Worm (Caenorhabditis elegans): ENCODE data around the gene fard-1.

DNA sequence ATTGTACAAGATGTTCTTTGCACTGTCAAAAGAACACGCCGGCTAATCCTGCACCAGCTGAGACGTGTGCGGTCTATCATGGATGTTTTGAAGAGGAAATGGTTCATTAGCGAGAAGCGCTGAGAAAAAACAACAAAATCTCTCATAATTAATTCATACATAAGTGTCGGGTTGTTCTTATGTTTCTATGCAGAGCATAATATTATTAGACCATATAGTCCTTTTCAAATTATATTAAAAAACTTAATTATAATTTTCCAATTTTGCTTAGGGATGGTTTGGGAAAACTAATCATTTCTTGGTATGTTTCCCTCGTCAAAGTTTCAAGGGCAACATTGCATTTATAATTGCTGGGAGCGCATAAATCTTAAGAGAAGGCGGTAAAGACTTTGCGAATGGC lies 11.4 kb upstream of the fard-1 start:
- TF ChIP-seq ref-1 (GFP tag; conservative IDR thresholded peaks at IDR 0.05), result no peak
- TF ChIP-seq cog-1 (tag; optimal IDR thresholded peaks at IDR 0.05), result no peak

Measured in whole organism, midembryonic.